Worm (Caenorhabditis elegans) whole organism, L4 larva: ENCODE measurements around the gene asp-17.

Experiments
- F10B5.3 ChIP-seq: sonication (generic microtip); optimal IDR thresholded peaks from 2 replicates; lab custom pipeline; 2016; ENCODE audit warnings: mild to moderate bottlenecking, missing genetic modification characterization, missing compliant biosample characterization
- F26F4.8 ChIP-seq: fragments of 200-800 bp; sonication (Bioruptor generic); conservative IDR thresholded peaks from 2 replicates; pipeline ENCODE4 v1.3.6; 2022; ENCODE audit warnings: missing genetic modification characterization, missing compliant biosample characterization
- R02D3.7 ChIP-seq: fragments of 150-350 bp; sonication (generic microtip); optimal IDR thresholded peaks from 3 replicates; lab custom pipeline; 2014; ENCODE audit warnings: missing biosample characterization, missing genetic modification characterization
- T20F7.1 ChIP-seq: fragments of 200-800 bp; sonication (Bioruptor generic); optimal IDR thresholded peaks from 2 replicates; lab custom pipeline; 2018; ENCODE audit warnings: mild to moderate bottlenecking, missing genetic modification characterization, missing compliant biosample characterization
- T26A8.4 ChIP-seq: fragments of 200-800 bp; sonication (Bioruptor generic); IDR thresholded peaks from 2 replicates; pipeline ENCODE4 v1.3.6; 2022; ENCODE audit warnings: missing genetic modification characterization, missing compliant biosample characterization
- Y75B8A.6 ChIP-seq: fragments of 200-800 bp; sonication (Bioruptor generic); IDR thresholded peaks from 2 replicates; pipeline ENCODE4 v1.3.6; 2022; ENCODE audit warnings: missing genetic modification reagents, missing genetic modification characterization, missing compliant biosample characterization
- ZK546.5 ChIP-seq, 2 experiments: sonication (generic microtip); optimal IDR thresholded peaks; 2 replicates each; lab custom pipeline; 2017; ENCODE audit warnings: missing biosample characterization in 2 of 2, missing genetic modification characterization in 2 of 2
- aha-1 ChIP-seq: fragments of 150-350 bp; peaks from one replicate; lab custom pipeline; 2014; ENCODE audit warnings: missing biosample characterization, missing genetic modification characterization
- ama-1 ChIP-seq: fragments of 150-350 bp; optimal IDR thresholded peaks from 2 replicates; lab custom pipeline; 2014; ENCODE audit warnings: inconsistent platforms, mixed read lengths
- ceh-20 ChIP-seq: fragments of 200-800 bp; sonication (Bioruptor generic); IDR thresholded peaks from 2 replicates; pipeline ENCODE4 v1.3.6; 2022; ENCODE audit warnings: missing genetic modification reagents, missing genetic modification characterization, missing compliant biosample characterization
- ceh-28 ChIP-seq: fragments of 150-350 bp; optimal IDR thresholded peaks from 2 replicates; lab custom pipeline; 2014; ENCODE audit warnings: missing biosample characterization, missing genetic modification reagents, missing genetic modification characterization
- ceh-32 ChIP-seq: sonication (generic microtip); optimal IDR thresholded peaks from 2 replicates; lab custom pipeline; 2016; ENCODE audit warnings: mild to moderate bottlenecking, missing genetic modification characterization, missing compliant biosample characterization; ENCODE audit not compliant: poor library complexity
- ces-1 ChIP-seq: fragments of 150-350 bp; sonication (generic microtip); optimal IDR thresholded peaks from 4 replicates; lab custom pipeline; 2014; ENCODE audit warnings: missing biosample characterization, missing genetic modification reagents, missing genetic modification characterization
- daf-12 ChIP-seq: fragments of 150-350 bp; optimal IDR thresholded peaks from 2 replicates; lab custom pipeline; 2014; ENCODE audit warnings: missing biosample characterization, missing genetic modification reagents, missing genetic modification characterization
- daf-16 ChIP-seq, 3 experiments: sonication (generic microtip); optimal IDR thresholded peaks; 2 replicates each; lab custom pipeline; 2016 to 2017; ENCODE audit warnings: missing genetic modification characterization in 3 of 3, missing genetic modification reagents in 3 of 3, mild to moderate bottlenecking in 2 of 3, missing compliant biosample characterization in 2 of 3, missing biosample characterization in 1 of 3, moderate library complexity in 1 of 3
- daf-19 ChIP-seq: fragments of 200-800 bp; sonication (Bioruptor generic); conservative IDR thresholded peaks from 2 replicates; pipeline ENCODE4 v1.3.6; 2022; ENCODE audit warnings: missing genetic modification characterization, missing compliant biosample characterization
- daf-8 ChIP-seq: fragments of 200-800 bp; sonication (Bioruptor generic); IDR thresholded peaks from 2 replicates; pipeline ENCODE4 v1.3.6; 2022; ENCODE audit warnings: missing genetic modification characterization, missing compliant biosample characterization
- dmd-6 ChIP-seq: fragments of 200-800 bp; sonication (Bioruptor generic); IDR thresholded peaks from 2 replicates; pipeline ENCODE4 v1.3.6; 2022; ENCODE audit warnings: missing genetic modification reagents, missing genetic modification characterization, missing compliant biosample characterization
- dve-1 ChIP-seq: sonication (generic microtip); optimal IDR thresholded peaks from 2 replicates; lab custom pipeline; 2017; ENCODE audit warnings: antibody characterized with exemption, mild to moderate bottlenecking, missing genetic modification characterization, missing compliant biosample characterization; ENCODE audit not compliant: insufficient read depth
- egl-43 ChIP-seq: fragments of 200-800 bp; sonication (Bioruptor generic); IDR thresholded peaks from 2 replicates; pipeline ENCODE4 v1.3.6; 2022; ENCODE audit warnings: missing genetic modification reagents, missing genetic modification characterization, missing compliant biosample characterization
- gei-8 ChIP-seq: fragments of 200-800 bp; sonication (Bioruptor generic); optimal IDR thresholded peaks from 2 replicates; lab custom pipeline; 2018; ENCODE audit warnings: mild to moderate bottlenecking, missing genetic modification characterization, missing compliant biosample characterization
- hif-1 ChIP-seq, 2 experiments: sonication (generic microtip); optimal IDR thresholded peaks; 2 replicates each; lab custom pipeline; 2016 to 2017; ENCODE audit warnings: missing compliant biosample characterization in 2 of 2, missing genetic modification characterization in 2 of 2, missing genetic modification reagents in 2 of 2, missing genotype in 2 of 2, mild to moderate bottlenecking in 1 of 2
- lin-15B ChIP-seq: fragments of 150-350 bp; sonication (generic microtip); optimal IDR thresholded peaks from 3 replicates; lab custom pipeline; 2014; ENCODE audit warnings: missing biosample characterization, missing genetic modification characterization
- lin-29 ChIP-seq: fragments of 200-800 bp; sonication (Bioruptor generic); IDR thresholded peaks from 2 replicates; pipeline ENCODE4 v1.3.6; 2022; ENCODE audit warnings: missing genetic modification reagents, missing genetic modification characterization, missing compliant biosample characterization
- lin-38 ChIP-seq: fragments of 200-800 bp; sonication (Bioruptor generic); IDR thresholded peaks from 2 replicates; pipeline ENCODE4 v1.3.6; 2022; ENCODE audit warnings: missing genetic modification reagents, missing genetic modification characterization, missing compliant biosample characterization
- lin-39 ChIP-seq: fragments of 150-350 bp; optimal IDR thresholded peaks from 2 replicates; lab custom pipeline; 2014; ENCODE audit warnings: missing biosample characterization, missing genetic modification reagents, missing genetic modification characterization
- lsy-2 ChIP-seq, 2 experiments: fragments of 150-350 bp in 1 of 2; sonication (generic microtip) in 1 of 2; optimal IDR thresholded peaks; 2 replicates each; lab custom pipeline; 2014 to 2017; ENCODE audit warnings: missing biosample characterization in 2 of 2, missing genetic modification characterization in 2 of 2
- madf-9 ChIP-seq: fragments of 200-800 bp; sonication (Bioruptor generic); conservative IDR thresholded peaks from 2 replicates; pipeline ENCODE4 v1.3.6; 2022; ENCODE audit warnings: missing genetic modification reagents, missing genetic modification characterization, missing compliant biosample characterization
- mdl-1 ChIP-seq, 2 experiments: fragments of 150-350 bp in 1 of 2; sonication (generic microtip) in 1 of 2; optimal IDR thresholded peaks; 2 replicates each; lab custom pipeline; 2014 to 2017; ENCODE audit warnings: missing biosample characterization in 2 of 2, missing genetic modification characterization in 2 of 2
- nhr-10 ChIP-seq: fragments of 150-350 bp; optimal IDR thresholded peaks from 2 replicates; lab custom pipeline; 2014; ENCODE audit warnings: missing biosample characterization, missing genetic modification characterization
- nhr-11 ChIP-seq: fragments of 150-350 bp; optimal IDR thresholded peaks from 2 replicates; lab custom pipeline; 2014; ENCODE audit warnings: missing biosample characterization, missing genetic modification characterization
- nhr-111 ChIP-seq: fragments of 200-800 bp; sonication (Bioruptor generic); optimal IDR thresholded peaks from 2 replicates; lab custom pipeline; 2018; ENCODE audit warnings: mild to moderate bottlenecking, missing genetic modification characterization, missing compliant biosample characterization
- nhr-28 ChIP-seq: fragments of 150-350 bp; optimal IDR thresholded peaks from 2 replicates; lab custom pipeline; 2014; ENCODE audit warnings: missing biosample characterization, missing genetic modification characterization
- nhr-41 ChIP-seq: fragments of 200-800 bp; sonication (Bioruptor generic); IDR thresholded peaks from 2 replicates; pipeline ENCODE4 v1.3.6; 2022; ENCODE audit warnings: missing genetic modification reagents, missing genetic modification characterization, missing compliant biosample characterization
- nhr-6 ChIP-seq: fragments of 150-350 bp; optimal IDR thresholded peaks from 2 replicates; lab custom pipeline; 2014; ENCODE audit warnings: missing biosample characterization, missing genetic modification characterization
- nhr-76 ChIP-seq: fragments of 150-350 bp; optimal IDR thresholded peaks from 2 replicates; lab custom pipeline; 2014; ENCODE audit warnings: missing biosample characterization, missing genetic modification characterization
- nhr-77 ChIP-seq: fragments of 150-350 bp; optimal IDR thresholded peaks from 2 replicates; lab custom pipeline; 2014; ENCODE audit warnings: missing biosample characterization, missing genetic modification characterization
- pha-4 ChIP-seq, 2 experiments: fragments of 150-350 bp in 1 of 2; fragments of 200-800 bp in 1 of 2; sonication (Bioruptor generic) in 1 of 2; IDR thresholded peaks in 1 of 2; optimal IDR thresholded peaks in 1 of 2; 2 replicates each; pipeline versions ENCODE4 v1.3.6 to Lab custom; 2014 to 2022; ENCODE audit warnings: missing genetic modification characterization in 2 of 2, missing genetic modification reagents in 2 of 2, missing biosample characterization in 1 of 2, missing compliant biosample characterization in 1 of 2
- pqm-1 ChIP-seq: sonication (generic microtip); optimal IDR thresholded peaks from 2 replicates; lab custom pipeline; 2017; ENCODE audit warnings: missing biosample characterization, missing genetic modification characterization
- skn-1 ChIP-seq: fragments of 150-350 bp; optimal IDR thresholded peaks from 2 replicates; lab custom pipeline; 2014; ENCODE audit warnings: missing biosample characterization, missing genetic modification characterization
- spr-1 ChIP-seq: sonication (generic microtip); optimal IDR thresholded peaks from 2 replicates; lab custom pipeline; 2016; ENCODE audit warnings: mild to moderate bottlenecking, missing genetic modification characterization, missing compliant biosample characterization
- tag-97 ChIP-seq: fragments of 200-800 bp; sonication (Bioruptor generic); IDR thresholded peaks from 2 replicates; pipeline ENCODE4 v1.3.6; 2022; ENCODE audit warnings: missing genetic modification characterization, missing compliant biosample characterization
- unc-130 ChIP-seq: sonication (generic microtip); optimal IDR thresholded peaks from 2 replicates; lab custom pipeline; 2016; ENCODE audit warnings: missing genetic modification reagents, missing genetic modification characterization, missing compliant biosample characterization
- unc-62 ChIP-seq, 3 experiments: fragments of 150-350 bp in 1 of 3; sonication (generic microtip); optimal IDR thresholded peaks in 2 of 3; peaks in 1 of 3; 1 replicate in 1 of 3; 2 replicates in 2 of 3; lab custom pipeline; 2014 to 2017; ENCODE audit warnings: missing biosample characterization in 3 of 3, missing genetic modification characterization in 3 of 3, missing genetic modification reagents in 3 of 3, missing genotype in 1 of 3
- zag-1 ChIP-seq: fragments of 150-350 bp; optimal IDR thresholded peaks from 2 replicates; lab custom pipeline; 2014; ENCODE audit warnings: missing biosample characterization, missing genetic modification characterization
- zfp-2 ChIP-seq: sonication (generic microtip); optimal IDR thresholded peaks from 2 replicates; lab custom pipeline; 2016; ENCODE audit warnings: mild to moderate bottlenecking, missing genetic modification characterization, missing compliant biosample characterization

Gene asp-17

DNA sequence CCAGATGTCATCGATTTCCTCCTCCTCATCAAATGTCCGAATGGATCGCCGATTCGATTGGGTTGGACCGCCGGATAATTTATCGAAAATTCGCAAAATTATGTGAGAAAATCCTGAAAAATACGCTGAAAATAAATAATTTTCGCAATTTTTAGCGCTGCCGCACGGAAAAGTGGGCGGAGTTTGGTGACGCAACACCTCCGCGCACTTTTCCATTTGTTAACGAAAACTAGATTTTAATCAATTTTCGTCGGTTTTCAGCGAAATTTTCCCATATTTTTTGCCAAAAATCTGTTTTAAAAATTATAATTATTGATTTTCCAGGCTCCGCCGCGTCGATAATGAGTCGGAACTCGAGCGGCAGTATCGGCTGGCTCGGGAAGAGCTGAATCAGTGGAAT, 36.1 kb downstream of the asp-17 start, which contains the start of gene Y39B6A.34 (continued):
- TF ChIP-seq skn-1 (tag; lab: Kevin White, UChicago) (no peak), unc-130 (GFP tag; lab: Kevin White, UChicago) (no peak), ama-1 (peak; percentile 17), nhr-28 (tag; lab: Kevin White, UChicago) (peak; percentile 7), pqm-1 (tag; lab: Kevin White, UChicago) (no peak), ceh-28 (tag; lab: Kevin White, UChicago) (no peak), daf-19 (GFP tag; lab: Robert Waterston, UW) (no peak), madf-9 (GFP tag; lab: Robert Waterston, UW) (no peak), zag-1 (no peak), lin-15B (tag; lab: Kevin White, UChicago) (no peak), mdl-1 (tag; optimal IDR thresholded peaks at IDR 0.05; lab: Kevin White, UChicago) (no peak), T20F7.1 (GFP tag; lab: Kevin White, UChicago) (no peak), daf-16 (GFP tag; optimal IDR thresholded peaks at IDR 0.05; lab: Kevin White, UChicago) (peak in 1 of 2 experiments; percentile 9), daf-16 (tag; optimal IDR thresholded peaks at IDR 0.05; lab: Kevin White, UChicago) (no peak), lin-38 (GFP tag; lab: Robert Waterston, UW) (no peak; the same call in none of the 2 replicates), aha-1 (peak; percentile 61), nhr-41 (GFP tag; lab: Robert Waterston, UW) (no peak), Y75B8A.6 (no peak), daf-8 (no peak), nhr-10 (no peak), gei-8 (GFP tag; lab: Kevin White, UChicago) (no peak), nhr-6 (no peak), unc-62 (GFP tag; optimal IDR thresholded peaks at IDR 0.05 in 1 of 2; lab: Kevin White, UChicago) (no peak), unc-62 (tag; optimal IDR thresholded peaks at IDR 0.05; lab: Kevin White, UChicago) (no peak), zfp-2 (no peak), F10B5.3 (peak; percentile 27), daf-12 (tag; lab: Kevin White, UChicago) (no peak), tag-97 (GFP tag; lab: Robert Waterston, UW) (no peak), ceh-32 (tag; lab: Kevin White, UChicago) (no peak), ZK546.5 (tag; optimal IDR thresholded peaks at IDR 0.05; lab: Kevin White, UChicago) (no peak), lin-39 (tag; lab: Kevin White, UChicago) (no peak), pha-4 (GFP tag; IDR thresholded peaks at IDR 0.05; lab: Robert Waterston, UW) (peak; percentile 30; the same call in 1 of the 2 replicates), pha-4 (tag; optimal IDR thresholded peaks at IDR 0.05; lab: Kevin White, UChicago) (no peak), dmd-6 (GFP tag; lab: Robert Waterston, UW) (no peak), hif-1 (tag; optimal IDR thresholded peaks at IDR 0.05; lab: Kevin White, UChicago) (no peak), ceh-20 (GFP tag; lab: Robert Waterston, UW) (no peak), F26F4.8 (GFP tag; lab: Robert Waterston, UW) (no peak), nhr-11 (no peak), spr-1 (tag; lab: Kevin White, UChicago) (no peak)

DNA sequence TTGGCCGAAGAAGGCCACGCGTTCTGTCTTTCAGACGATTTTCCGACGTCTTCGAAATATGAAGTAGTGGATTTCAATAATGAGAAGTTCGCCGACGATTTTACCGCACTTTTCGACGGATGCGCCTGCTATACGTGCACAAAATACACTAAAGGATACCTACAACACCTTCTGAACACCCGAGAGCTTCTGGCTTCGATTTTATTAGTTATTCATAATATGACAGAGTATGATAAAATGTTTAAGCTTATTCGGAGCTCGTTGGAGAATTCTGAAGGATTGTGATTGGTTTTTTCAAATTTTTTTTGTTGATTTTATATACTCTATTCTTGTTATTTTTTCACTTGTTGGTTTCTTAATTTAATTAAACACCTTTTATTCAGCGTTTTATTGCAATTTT, 36.6 kb downstream of the asp-17 start:
- 0 out of 2 replicates have a peak, but pooled peaks have one; percentile 43 for TF ChIP-seq Y75B8A.6
- TF ChIP-seq egl-43 (GFP tag; lab: Robert Waterston, UW) = no peak
- no peak for TF ChIP-seq ces-1 (GFP tag; lab: Kevin White, UChicago)
- no peak for TF ChIP-seq pqm-1 (tag; lab: Kevin White, UChicago)
- no peak for TF ChIP-seq nhr-28 (tag; lab: Kevin White, UChicago)
- TF ChIP-seq nhr-6 = no peak
- TF ChIP-seq nhr-76 = no peak
- peak; percentile 94 for TF ChIP-seq aha-1
- no peak for TF ChIP-seq nhr-77 (tag; lab: Kevin White, UChicago)
- TF ChIP-seq dve-1 (tag; lab: Kevin White, UChicago) = no peak
- no peak for TF ChIP-seq T26A8.4 (GFP tag; lab: Robert Waterston, UW)
- no peak for TF ChIP-seq R02D3.7 (tag; lab: Kevin White, UChicago)
- no peak for TF ChIP-seq lsy-2 (tag; optimal IDR thresholded peaks at IDR 0.05; lab: Kevin White, UChicago)
- TF ChIP-seq lin-29 (GFP tag; lab: Robert Waterston, UW) = no peak
- TF ChIP-seq nhr-111 = no peak
- TF ChIP-seq, all 104 proteins: peak for 2
